Worm (Caenorhabditis elegans) whole organism, L4 larva: Measurements from ENCODE around the gene lpr-5.

Experiments
- ama-1 ChIP-seq: fragments of 150-350 bp; optimal IDR thresholded peaks from 2 replicates; lab custom pipeline; 2014; ENCODE audit warnings: inconsistent platforms, mixed read lengths
- hlh-11 ChIP-seq: fragments of 200-800 bp; sonication (Bioruptor generic); optimal IDR thresholded peaks from 2 replicates; lab custom pipeline; 2018; ENCODE audit warnings: mild to moderate bottlenecking, missing genetic modification characterization, missing compliant biosample characterization
- pqm-1 ChIP-seq: sonication (generic microtip); optimal IDR thresholded peaks from 2 replicates; lab custom pipeline; 2017; ENCODE audit warnings: missing biosample characterization, missing genetic modification characterization
- snpc-4 ChIP-seq: fragments of 150-350 bp; optimal IDR thresholded peaks from 2 replicates; lab custom pipeline; 2014; ENCODE audit warnings: missing biosample characterization, missing genetic modification characterization
- unc-62 ChIP-seq, 3 experiments: fragments of 150-350 bp in 1 of 3; sonication (generic microtip); optimal IDR thresholded peaks in 2 of 3; peaks in 1 of 3; 1 replicate in 1 of 3; 2 replicates in 2 of 3; lab custom pipeline; 2014 to 2017; ENCODE audit warnings: missing biosample characterization in 3 of 3, missing genetic modification characterization in 3 of 3, missing genetic modification reagents in 3 of 3, missing genotype in 1 of 3
- ztf-7 ChIP-seq: fragments of 150-350 bp; optimal IDR thresholded peaks from 2 replicates; lab custom pipeline; 2014; ENCODE audit warnings: missing biosample characterization, missing genetic modification characterization

DNA sequence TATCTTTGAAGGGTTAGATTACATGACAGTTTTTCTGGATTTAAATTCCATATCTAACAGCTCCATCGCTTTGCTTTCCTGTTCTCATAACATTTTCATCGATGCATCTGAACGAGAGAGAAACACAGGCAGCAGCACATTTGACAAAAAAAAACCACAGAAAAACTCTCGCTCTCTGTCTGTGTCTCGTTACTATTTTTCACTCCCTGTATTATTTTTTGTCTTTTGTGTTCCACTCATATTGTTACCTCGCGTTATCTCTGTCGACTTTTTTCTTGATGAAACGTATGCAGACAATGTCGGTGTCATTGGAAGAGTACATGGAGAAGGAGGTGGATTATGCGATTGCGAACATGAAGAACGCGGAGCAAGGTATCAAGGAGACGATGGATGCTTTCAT lies 27.0 kb downstream of the lpr-5 start, which contains the start of gene W04G3.11:
- TF ChIP-seq ama-1 (lab: Kevin White, UChicago), result no peak
- peak in 1 of 2 experiments; percentile 77 for TF ChIP-seq unc-62 (GFP tag; optimal IDR thresholded peaks at IDR 0.05 in 1 of 2; lab: Kevin White, UChicago)
- no peak for TF ChIP-seq unc-62 (tag; optimal IDR thresholded peaks at IDR 0.05; lab: Kevin White, UChicago)
- TF ChIP-seq snpc-4 (tag; lab: Kevin White, UChicago), result no peak
- no peak for TF ChIP-seq hlh-11 (tag; lab: Kevin White, UChicago)
- no peak for TF ChIP-seq ztf-7 (tag; lab: Kevin White, UChicago)
- peak; percentile 46 for TF ChIP-seq pqm-1 (tag; lab: Kevin White, UChicago)
